Worm (Caenorhabditis elegans) whole organism, early embryonic: ENCODE results near the gene islo-1.

Source experiments
- B0310.2 ChIP-seq: sonication (generic microtip); optimal IDR thresholded peaks from 2 replicates; lab custom pipeline; 2016; ENCODE audit warnings: mild to moderate bottlenecking, missing genetic modification characterization, missing compliant biosample characterization
- F13C5.2 ChIP-seq: sonication (generic microtip); optimal IDR thresholded peaks from 2 replicates; lab custom pipeline; 2017; ENCODE audit warnings: mild to moderate bottlenecking, missing genetic modification characterization, inconsistent platforms, missing compliant biosample characterization
- ama-1 ChIP-seq: fragments of 150-350 bp; optimal IDR thresholded peaks from 2 replicates; lab custom pipeline; 2014
- flt-1 ChIP-seq: fragments of 200-800 bp; sonication (Bioruptor generic); IDR thresholded peaks from 2 replicates; pipeline ENCODE4 v1.3.6; 2022; ENCODE audit warnings: missing genetic modification characterization, missing compliant biosample characterization
- hmg-4 ChIP-seq: fragments of 200-800 bp; sonication (Bioruptor generic); optimal IDR thresholded peaks from 2 replicates; lab custom pipeline; 2018; ENCODE audit warnings: mild to moderate bottlenecking, missing genetic modification characterization, missing compliant biosample characterization
- pes-1 ChIP-seq: fragments of 200-800 bp; sonication (Bioruptor generic); IDR thresholded peaks from 2 replicates; pipeline ENCODE4 v1.3.6; 2022; ENCODE audit warnings: missing genetic modification reagents, missing genetic modification characterization, missing compliant biosample characterization
- scrt-1 ChIP-seq: fragments of 200-800 bp; sonication (Bioruptor generic); IDR thresholded peaks from 2 replicates; pipeline ENCODE4 v1.3.6; 2022; ENCODE audit warnings: missing genetic modification characterization, missing compliant biosample characterization
- sea-1 ChIP-seq: fragments of 200-800 bp; sonication (Bioruptor generic); conservative IDR thresholded peaks from 2 replicates; pipeline ENCODE4 v1.3.6; 2022; ENCODE audit warnings: missing genetic modification characterization, missing compliant biosample characterization
- tbx-11 ChIP-seq: fragments of 200-800 bp; sonication (Bioruptor generic); IDR thresholded peaks from 2 replicates; pipeline ENCODE4 v1.3.6; 2022; ENCODE audit warnings: missing genetic modification characterization, missing compliant biosample characterization
- tbx-37 ChIP-seq: fragments of 200-800 bp; sonication (Bioruptor generic); conservative IDR thresholded peaks from 2 replicates; pipeline ENCODE4 v1.3.6; 2022; ENCODE audit warnings: missing genetic modification reagents, missing genetic modification characterization, missing compliant biosample characterization
- tra-4 ChIP-seq: sonication (generic microtip); optimal IDR thresholded peaks from 2 replicates; lab custom pipeline; 2017; ENCODE audit warnings: missing genetic modification characterization, missing compliant biosample characterization

DNA sequence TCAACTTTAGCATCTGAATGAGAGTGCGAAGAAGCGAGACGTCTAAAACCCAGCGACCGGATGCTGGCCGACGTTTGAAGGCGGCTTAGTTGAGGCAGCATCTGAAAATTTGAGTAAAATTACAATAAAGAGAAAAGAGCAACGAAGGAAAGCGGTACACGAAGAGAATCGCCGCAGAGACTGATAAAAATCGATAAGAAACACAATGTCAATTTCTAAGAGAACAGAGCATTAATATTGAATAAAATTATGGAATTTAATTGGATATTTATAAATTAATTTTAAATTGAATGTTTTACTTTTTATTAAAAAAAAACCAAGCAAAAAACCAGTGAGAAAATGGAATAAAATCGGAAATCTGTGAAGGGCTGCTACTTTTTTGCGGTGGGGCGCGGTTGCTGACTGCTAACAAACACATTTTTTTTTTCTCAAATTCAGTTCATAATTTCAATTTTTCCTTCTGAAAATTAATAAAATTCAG is 6.0 kb upstream of the islo-1 start, which contains the start of the genes ndub-11 and moc-3:
- TF ChIP-seq ama-1 (lab: Kevin White, UChicago) (no peak), flt-1 (GFP tag; lab: Robert Waterston, UW) (no peak), F13C5.2 (tag; lab: Kevin White, UChicago) (no peak), tra-4 (no peak), pes-1 (GFP tag; lab: Robert Waterston, UW) (no peak), hmg-4 (GFP tag; lab: Kevin White, UChicago) (no peak), scrt-1 (GFP tag; lab: Robert Waterston, UW) (no peak), tbx-37 (GFP tag; lab: Robert Waterston, UW) (no peak), sea-1 (GFP tag; lab: Robert Waterston, UW) (no peak), tbx-11 (GFP tag; lab: Robert Waterston, UW) (no peak), B0310.2 (no peak)
